Worm (Caenorhabditis elegans) whole organism, L4/young adult: ENCODE results near the gene xpb-1.
A peak's percentile ranks its signal among the peaks of the same experiment; 100 is the strongest.

ENCODE experiments used
- W03F9.2 ChIP-seq: fragments of 150-350 bp; optimal IDR thresholded peaks from 2 replicates; lab custom pipeline; 2014; ENCODE audit warnings: missing biosample characterization, missing genetic modification characterization
- dao-5 ChIP-seq: sonication (generic microtip); optimal IDR thresholded peaks from 2 replicates; lab custom pipeline; 2016; ENCODE audit warnings: missing genotype, missing genetic modification characterization, moderate library complexity, missing compliant biosample characterization
- him-1 ChIP-seq: sonication (generic microtip); optimal IDR thresholded peaks from 2 replicates; lab custom pipeline; 2016; ENCODE audit warnings: missing genotype, missing genetic modification reagents, missing genetic modification characterization, missing compliant biosample characterization

xpb-1 gene

DNA sequence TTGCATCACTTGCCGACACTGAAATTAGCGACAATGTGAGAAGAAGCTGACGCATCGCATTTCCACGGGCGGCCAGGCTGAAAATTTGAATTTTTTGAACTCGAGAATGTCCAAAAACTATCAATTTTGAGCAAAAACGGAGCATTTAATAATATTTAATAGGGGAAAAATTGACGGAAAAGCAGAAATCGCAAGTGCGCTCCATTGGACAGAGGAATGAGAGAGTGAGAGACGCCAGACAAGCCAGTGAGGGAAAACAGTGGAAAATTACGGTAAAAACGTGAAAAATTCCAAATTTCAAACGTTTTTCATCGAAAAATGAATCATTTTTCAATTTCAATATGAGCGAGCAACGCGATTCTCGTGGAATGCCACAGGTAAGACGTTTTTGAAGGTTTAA, 21.2 kb upstream of the xpb-1 start, which contains the start of the genes Y66D12A.21 and spe-6:
Gene Y66D12A.21 (minus strand): TSS at position 90 of the 400 bp plus-strand sequence.
Gene spe-6 (plus strand): TSS at position 276 of the 400 bp plus-strand sequence.
- TF ChIP-seq W03F9.2 (no peak), him-1 (no peak), dao-5 (tag; lab: Kevin White, UChicago) (no peak)

DNA sequence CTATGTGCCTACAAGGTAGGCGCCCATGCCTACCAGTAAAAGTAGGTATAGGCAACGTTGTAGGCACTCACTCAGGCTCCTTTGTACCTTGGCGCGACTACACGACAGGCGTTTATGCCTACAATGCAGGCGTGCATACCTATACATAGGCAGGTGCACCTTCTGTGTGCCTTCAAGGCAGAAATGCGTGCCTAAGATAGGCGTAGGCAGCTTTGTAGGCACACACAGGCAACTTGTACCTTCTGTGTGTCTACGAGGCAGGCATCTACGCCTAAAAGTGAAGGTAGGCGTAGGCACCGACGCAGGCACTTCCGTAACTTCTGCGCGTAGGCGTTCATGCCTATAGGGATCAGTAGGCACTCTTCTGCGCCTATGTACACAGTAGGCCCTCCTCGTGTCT, 20.8 kb upstream of the xpb-1 start:
- TF ChIP-seq dao-5 (tag; lab: Kevin White, UChicago) (no peak), W03F9.2 (no peak), him-1 (no peak)

DNA sequence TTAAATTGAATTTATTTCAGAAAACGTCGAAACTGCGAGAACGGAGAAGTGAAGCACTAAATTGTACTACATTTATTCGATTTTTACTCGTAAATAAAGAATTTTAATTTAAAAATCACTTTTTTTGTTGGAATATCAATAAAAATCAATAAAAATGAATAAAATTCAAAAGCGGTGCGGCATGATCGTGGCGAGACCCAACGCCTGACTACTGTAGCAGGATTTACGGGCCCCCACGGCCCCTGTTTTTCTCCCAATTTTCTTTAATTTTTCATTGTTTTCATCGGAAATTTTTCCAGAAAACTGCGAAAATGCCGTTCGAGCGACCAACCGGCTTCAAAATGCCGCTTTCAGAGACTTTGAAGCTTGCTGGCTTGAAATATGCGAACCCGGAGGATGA, 17.6 kb upstream of the xpb-1 start, which contains the start of gene Y66D12A.19:
Gene Y66D12A.19 (plus strand): TSS at position 266 of the 400 bp plus-strand sequence.
- TF ChIP-seq W03F9.2, result no peak
- no peak for TF ChIP-seq him-1
- no peak for TF ChIP-seq dao-5 (tag; lab: Kevin White, UChicago)

DNA sequence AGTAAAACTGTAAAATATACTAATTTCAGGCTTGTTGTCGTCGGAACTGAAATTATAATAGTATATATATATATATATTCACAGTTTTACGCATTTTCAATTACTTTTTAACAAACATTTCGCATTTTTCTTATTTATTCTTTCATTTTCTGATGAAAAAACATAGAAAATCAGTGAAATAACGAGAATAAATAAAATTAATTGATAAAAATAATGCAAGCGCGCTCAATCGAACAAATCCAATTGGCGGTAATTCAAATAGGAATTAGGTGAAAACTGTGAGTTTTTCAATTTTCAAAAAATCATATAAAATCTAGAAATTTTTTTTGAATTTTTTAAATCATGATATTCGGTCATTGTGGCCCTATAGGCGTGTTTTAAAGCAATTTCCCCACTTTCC, 16.3 kb upstream of the xpb-1 start:
- no peak for TF ChIP-seq dao-5 (tag; lab: Kevin White, UChicago)
- TF ChIP-seq him-1, result no peak
- no peak for TF ChIP-seq W03F9.2

DNA sequence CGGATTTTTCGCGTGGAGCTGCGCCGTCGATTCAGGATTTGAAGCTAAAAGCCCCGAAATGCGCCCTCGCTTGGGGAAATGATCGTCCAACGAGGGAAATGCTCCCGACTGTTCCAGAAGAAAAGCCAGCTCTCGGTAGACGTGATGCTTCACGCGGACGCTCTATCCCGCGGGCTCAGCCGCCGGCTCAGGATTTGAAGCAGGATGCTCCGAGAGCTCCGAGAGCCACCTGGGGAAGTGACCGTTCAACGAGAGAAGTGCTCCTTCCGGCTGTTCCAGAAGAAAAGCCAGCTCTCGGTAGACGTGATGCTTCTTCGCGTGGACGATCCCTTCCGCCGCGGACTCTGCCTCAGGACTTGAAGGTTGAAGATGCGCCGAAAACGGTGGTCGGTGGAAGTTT, 15.6 kb upstream of the xpb-1 start:
- TF ChIP-seq W03F9.2 (no peak), dao-5 (tag; lab: Kevin White, UChicago) (no peak), him-1 (no peak)

DNA sequence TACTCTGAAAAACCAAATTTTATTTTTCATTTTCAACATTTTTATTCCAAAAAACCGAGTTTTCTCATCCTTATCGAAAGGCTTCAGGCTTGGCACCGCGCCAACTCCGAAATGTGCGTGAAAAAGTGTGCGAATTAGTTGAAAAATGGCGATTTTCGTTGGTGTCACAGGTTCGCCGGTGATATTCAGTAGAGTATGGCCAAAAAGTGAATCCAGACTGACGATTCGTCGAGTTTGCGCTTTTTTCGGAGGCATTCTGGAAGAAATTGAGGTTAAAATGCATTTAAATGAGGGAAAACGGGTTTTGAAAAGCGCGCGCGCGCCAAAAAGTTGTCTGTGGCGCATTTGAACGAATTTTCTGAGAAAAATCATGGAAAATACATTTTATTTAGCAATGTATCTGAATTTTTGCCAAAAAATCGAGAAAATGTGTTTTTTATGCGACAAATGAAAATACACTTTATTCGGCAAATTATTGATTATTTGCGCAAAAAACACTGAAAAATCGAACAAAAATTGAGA, 2.9 kb upstream of the xpb-1 start, which contains the start of the genes Y66D12A.16 and such-1:
Gene Y66D12A.16 (plus strand): TSS at position 51 of the 522 bp plus-strand sequence.
Gene such-1 (minus strand): TSS at position 256 of the 522 bp plus-strand sequence.
- TF ChIP-seq dao-5 (tag; lab: Kevin White, UChicago) (no peak), him-1 (no peak), W03F9.2 (no peak)

DNA sequence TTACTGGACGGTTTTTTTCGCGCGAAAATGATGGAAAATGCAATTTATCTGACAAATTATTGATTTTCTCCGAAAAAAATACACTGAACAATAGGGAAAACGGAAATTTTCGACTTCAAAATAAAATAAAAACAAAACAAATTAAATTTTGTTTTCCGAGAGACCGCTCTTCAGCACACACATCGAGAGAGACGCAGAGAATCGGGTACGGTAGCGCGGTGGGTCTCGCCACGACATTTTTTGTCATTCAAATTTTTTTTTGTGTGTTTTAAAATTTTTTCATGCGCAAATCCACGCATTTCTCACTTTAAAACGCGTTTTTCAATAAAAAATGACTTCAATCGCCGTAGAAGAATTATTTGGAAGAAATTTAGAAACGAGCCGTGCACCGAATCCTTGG, 2.4 kb upstream of the xpb-1 start:
- TF ChIP-seq W03F9.2 (peak; percentile 58), dao-5 (tag; lab: Kevin White, UChicago) (no peak)

DNA sequence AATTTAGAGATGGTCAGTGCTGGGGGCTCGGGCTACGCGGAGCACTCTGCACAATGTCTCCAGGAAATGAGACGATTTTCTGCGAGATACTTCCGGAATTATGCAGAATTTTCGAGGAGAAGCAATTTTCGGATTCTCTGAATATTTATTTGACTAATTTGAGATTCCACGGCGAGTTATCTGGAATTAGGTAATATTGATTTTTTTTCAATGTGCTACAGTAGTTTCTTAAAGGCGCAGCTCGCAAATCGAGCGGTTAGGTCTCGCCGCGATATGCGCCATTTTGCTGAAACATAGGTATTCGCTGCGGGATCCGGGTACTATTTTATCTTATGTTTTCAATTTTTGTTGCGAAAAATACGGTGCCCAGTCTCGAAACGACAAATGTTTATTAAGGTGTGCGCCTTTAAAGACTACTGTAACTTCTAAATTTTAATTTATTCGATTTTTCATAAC, 8.2 kb downstream of the xpb-1 start, which contains the start of gene nrps-1:
Gene nrps-1 (plus strand): TSS at position 51 of the 456 bp plus-strand sequence.
- TF ChIP-seq him-1 (no peak), dao-5 (tag; lab: Kevin White, UChicago) (no peak), W03F9.2 (no peak)

DNA sequence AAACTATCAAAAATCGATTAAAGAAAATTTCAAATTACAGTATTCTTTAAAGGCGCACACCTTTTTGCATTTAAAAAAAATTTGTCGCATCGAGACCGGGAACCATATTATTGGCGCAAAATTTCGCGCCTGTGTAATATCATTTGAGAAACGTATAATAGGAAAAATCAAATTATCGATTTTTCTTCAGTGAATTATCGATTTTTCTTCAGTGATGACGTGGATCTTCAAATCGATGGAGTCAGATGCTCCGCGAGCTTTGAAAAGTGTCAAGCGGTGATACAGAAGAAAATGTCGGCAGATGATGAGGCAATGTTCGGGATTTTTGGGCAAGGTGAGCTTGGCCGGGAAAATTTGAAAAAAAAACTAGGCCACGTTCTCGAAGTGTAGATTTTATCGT, 9.0 kb downstream of the xpb-1 start:
- TF ChIP-seq him-1 (no peak), dao-5 (tag; lab: Kevin White, UChicago) (no peak), W03F9.2 (no peak)

DNA sequence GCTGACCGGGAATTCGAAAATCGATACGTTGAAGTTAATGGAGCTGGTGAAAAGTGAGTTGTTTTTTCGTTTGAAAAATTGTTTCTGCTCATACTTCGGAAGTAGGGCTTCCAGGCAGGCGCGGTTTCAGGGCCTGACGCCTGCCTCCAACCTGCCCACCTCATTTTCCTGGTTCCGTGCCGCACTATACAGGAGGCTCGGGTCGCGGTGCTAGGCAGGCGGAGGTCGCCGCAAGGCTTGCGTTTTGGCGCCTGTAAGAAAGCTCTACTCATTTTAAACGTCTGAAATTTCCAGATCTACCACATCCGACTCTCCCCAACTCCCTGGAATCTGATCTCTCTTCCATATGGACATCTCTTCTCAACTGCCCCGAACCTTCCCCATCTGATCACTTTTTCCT, 18.5 kb downstream of the xpb-1 start:
- TF ChIP-seq him-1, result no peak
- no peak for TF ChIP-seq dao-5 (tag; lab: Kevin White, UChicago)
- TF ChIP-seq W03F9.2, result no peak

DNA sequence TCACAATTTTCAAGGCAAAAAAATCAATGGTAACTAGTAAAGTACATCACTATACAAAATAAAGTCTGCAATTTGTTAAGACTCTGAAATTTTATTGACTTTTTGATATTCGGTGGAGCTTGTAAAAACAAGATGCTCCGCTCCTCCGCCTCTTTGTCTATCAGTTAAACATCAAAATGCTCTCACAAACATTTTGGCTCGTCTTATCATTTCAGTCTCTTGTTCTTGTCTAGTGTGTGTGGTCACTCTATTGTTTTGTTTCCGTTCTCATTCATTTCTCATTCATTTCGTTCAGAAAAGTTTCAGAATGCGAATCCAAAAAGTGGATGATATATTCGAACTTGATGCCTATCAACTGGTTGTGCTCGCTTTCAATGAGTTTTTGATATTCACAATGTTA, 21.6 kb downstream of the xpb-1 start, which contains the start of gene Y66D12A.13:
Gene Y66D12A.13 (plus strand): TSS at position 301 of the 400 bp plus-strand sequence.
- TF ChIP-seq W03F9.2 (no peak), dao-5 (tag; lab: Kevin White, UChicago) (no peak), him-1 (no peak)

DNA sequence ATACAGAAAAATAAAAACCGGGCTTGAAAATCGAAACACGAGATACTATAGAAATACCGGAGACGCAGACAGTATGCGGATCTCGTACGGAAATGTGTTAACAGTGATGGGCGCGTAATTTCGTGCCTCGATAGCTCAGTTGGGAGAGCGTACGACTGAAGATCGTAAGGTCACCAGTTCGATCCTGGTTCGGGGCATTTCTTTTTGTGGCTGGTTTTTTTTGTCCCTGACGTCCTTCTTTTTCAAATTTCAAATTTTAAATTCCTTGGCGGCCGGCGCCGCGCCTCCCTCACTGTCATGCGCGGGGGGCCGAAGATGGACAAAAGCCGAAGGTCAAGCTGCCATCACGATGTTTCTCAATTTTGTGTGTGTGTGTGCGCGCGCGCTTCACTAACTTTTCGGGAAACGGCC, 28.2 kb downstream of the xpb-1 start:
- TF ChIP-seq dao-5 (tag; lab: Kevin White, UChicago) (no peak), W03F9.2 (no peak), him-1 (no peak)

DNA sequence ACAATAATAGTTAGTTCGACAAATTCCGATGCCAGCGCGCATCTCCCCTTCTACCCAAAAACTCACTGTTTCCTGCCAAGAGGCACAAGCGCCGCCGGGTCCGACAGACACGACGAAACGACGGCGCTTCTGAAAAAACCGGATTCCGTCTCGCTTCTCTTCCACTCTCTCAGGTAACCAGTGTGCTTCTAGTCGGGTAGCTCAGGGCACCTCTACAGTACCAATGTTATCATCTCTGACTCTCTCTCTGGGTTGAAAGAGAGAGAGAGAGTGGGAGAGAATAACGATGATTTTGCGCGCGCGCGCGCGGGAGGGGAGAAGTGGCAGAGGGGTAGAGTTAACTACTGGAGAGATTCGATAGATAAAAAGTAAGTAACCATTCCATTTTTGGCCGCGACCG, 30.4 kb downstream of the xpb-1 start:
- TF ChIP-seq W03F9.2 (no peak), him-1 (no peak), dao-5 (tag; lab: Kevin White, UChicago) (no peak)

DNA sequence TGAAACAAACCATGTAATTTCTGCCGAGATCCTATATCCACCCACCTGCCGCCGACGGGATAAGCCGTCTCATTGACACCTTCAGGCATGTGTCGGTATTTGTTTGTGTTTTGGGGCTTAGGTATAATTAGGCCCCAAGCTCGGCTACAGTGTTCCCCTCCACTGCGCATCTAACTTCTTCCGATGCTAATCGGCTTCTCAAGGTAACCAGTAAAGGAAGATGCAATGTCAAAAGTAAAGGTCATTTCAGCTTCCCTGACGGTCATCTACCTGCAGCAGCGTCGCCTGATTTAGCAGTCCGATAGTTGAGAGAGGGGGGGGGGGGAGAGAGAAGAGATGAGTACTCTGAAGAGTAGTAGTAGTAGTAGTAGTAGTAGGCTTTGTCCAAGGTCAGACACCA, 31.8 kb downstream of the xpb-1 start:
- TF ChIP-seq W03F9.2 (no peak), dao-5 (tag; lab: Kevin White, UChicago) (no peak), him-1 (no peak)

DNA sequence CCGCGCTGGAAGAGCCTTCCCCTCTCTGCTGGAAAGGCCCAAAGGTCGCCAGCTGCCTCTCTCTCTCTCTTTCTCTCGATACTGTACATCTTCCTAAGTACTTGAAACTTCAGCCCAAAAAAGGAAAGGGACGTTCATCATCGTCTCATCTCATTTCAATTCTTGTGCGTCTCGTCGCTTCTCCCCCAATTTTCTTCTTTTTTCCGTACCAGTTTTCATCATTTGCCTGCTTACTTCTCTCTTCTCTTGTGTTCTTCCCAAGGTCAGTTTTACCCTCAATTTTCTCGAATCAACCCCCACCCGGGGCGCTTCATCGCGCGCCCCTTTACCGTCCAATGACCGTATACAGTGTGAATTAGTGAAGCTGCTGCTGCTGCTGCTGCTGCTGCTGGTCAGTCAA, 33.2 kb downstream of the xpb-1 start:
- TF ChIP-seq W03F9.2 (no peak), him-1 (no peak), dao-5 (tag; lab: Kevin White, UChicago) (no peak)
